Fruit fly (Drosophila melanogaster) whole organism, embryonic: Measurements from ENCODE around the gene Reepl1.

Experiments
- Bdp1 ChIP-seq: fragments of 200-800 bp; sonication (Bioruptor generic); optimal IDR thresholded peaks from 3 replicates; lab custom pipeline; 2016; ENCODE audit warnings: missing biosample characterization, missing genetic modification characterization
- Bgb ChIP-seq: fragments of 200-800 bp; sonication (Bioruptor generic); IDR thresholded peaks from 2 replicates; pipeline ENCODE4 v1.3.6; 2022; ENCODE audit warnings: missing biosample characterization, missing genetic modification characterization; ENCODE audit not compliant: partially characterized antibody
- CG10267 ChIP-seq: fragments of 200-800 bp; sonication (Bioruptor generic); optimal IDR thresholded peaks from 2 replicates; lab custom pipeline; 2018; ENCODE audit warnings: missing biosample characterization, mild to moderate bottlenecking, missing genetic modification characterization, moderate library complexity
- CG11504 ChIP-seq: fragments of 200-800 bp; sonication (Bioruptor generic); optimal IDR thresholded peaks from 3 replicates; lab custom pipeline; 2019; ENCODE audit warnings: missing biosample characterization, mild to moderate bottlenecking, missing genetic modification characterization, moderate library complexity
- CG12744 ChIP-seq: fragments of 200-800 bp; sonication (Bioruptor generic); optimal IDR thresholded peaks from 2 replicates; lab custom pipeline; 2016; ENCODE audit warnings: missing biosample characterization, missing genetic modification characterization
- CG12769 ChIP-seq: fragments of 200-800 bp; sonication (Bioruptor generic); optimal IDR thresholded peaks from 2 replicates; lab custom pipeline; 2019; ENCODE audit warnings: missing biosample characterization, mild to moderate bottlenecking, missing genetic modification characterization, moderate library complexity
- CG13287 ChIP-seq: fragments of 200-800 bp; sonication (Bioruptor generic); IDR thresholded peaks from 2 replicates; pipeline ENCODE4 v1.3.6; 2022; ENCODE audit warnings: missing biosample characterization, missing genetic modification characterization; ENCODE audit not compliant: partially characterized antibody
- CG1529 ChIP-seq: fragments of 200-800 bp; sonication (Bioruptor generic); optimal IDR thresholded peaks from 3 replicates; lab custom pipeline; 2018; ENCODE audit warnings: missing biosample characterization, missing genetic modification characterization
- CG15696 ChIP-seq: fragments of 200-800 bp; sonication (Bioruptor generic); optimal IDR thresholded peaks from 2 replicates; lab custom pipeline; 2019; ENCODE audit warnings: missing biosample characterization, mild to moderate bottlenecking, missing genetic modification characterization, moderate library complexity
- CG2199 ChIP-seq: fragments of 200-800 bp; sonication (Bioruptor generic); IDR thresholded peaks from 3 replicates; pipeline ENCODE4 v1.3.6; 2022; ENCODE audit warnings: missing biosample characterization, missing genetic modification characterization
- CG2712 ChIP-seq: fragments of 200-800 bp; optimal IDR thresholded peaks from 3 replicates; lab custom pipeline; 2019; ENCODE audit warnings: missing biosample characterization, mild to moderate bottlenecking, missing genetic modification characterization, moderate library complexity
- CG31441 ChIP-seq: fragments of 200-800 bp; sonication (Bioruptor generic); IDR thresholded peaks from 2 replicates; pipeline ENCODE4 v1.3.6; 2022; ENCODE audit warnings: missing biosample characterization, missing genetic modification characterization
- CG4328 ChIP-seq: fragments of 200-800 bp; sonication (Bioruptor generic); optimal IDR thresholded peaks from 3 replicates; lab custom pipeline; 2017; ENCODE audit warnings: missing biosample characterization, missing genetic modification reagents, missing genetic modification characterization
- CG5180 ChIP-seq: fragments of 200-800 bp; sonication (Bioruptor generic); optimal IDR thresholded peaks from 3 replicates; lab custom pipeline; 2017; ENCODE audit warnings: missing biosample characterization, missing genetic modification characterization, mild to moderate bottlenecking, moderate library complexity, missing genetic modification reagents
- CG6689 ChIP-seq: fragments of 200-800 bp; sonication (Bioruptor generic); IDR thresholded peaks from 2 replicates; pipeline ENCODE4 v1.3.6; 2022; ENCODE audit warnings: missing biosample characterization, missing genetic modification characterization
- CG7357 ChIP-seq: fragments of 200-800 bp; sonication (Bioruptor generic); IDR thresholded peaks from 3 replicates; pipeline ENCODE4 v1.3.6; 2022; ENCODE audit warnings: missing biosample characterization, missing genetic modification characterization
- CG8765 ChIP-seq: fragments of 200-800 bp; sonication (Bioruptor generic); IDR thresholded peaks from 2 replicates; pipeline ENCODE4 v1.3.6; 2022; ENCODE audit warnings: missing biosample characterization, missing genetic modification characterization
- CG9727 ChIP-seq: fragments of 200-800 bp; sonication (Bioruptor generic); optimal IDR thresholded peaks from 3 replicates; lab custom pipeline; 2017; ENCODE audit warnings: missing biosample characterization, mild to moderate bottlenecking, missing genetic modification characterization
- Camta ChIP-seq: fragments of 200-800 bp; sonication (Bioruptor generic); optimal IDR thresholded peaks from 2 replicates; lab custom pipeline; 2016; ENCODE audit warnings: missing biosample characterization, missing genetic modification characterization
- CoRest ChIP-seq: fragments of 200-800 bp; sonication (Bioruptor generic); optimal IDR thresholded peaks from 3 replicates; lab custom pipeline; 2018; ENCODE audit warnings: missing biosample characterization, mild to moderate bottlenecking, missing genetic modification characterization, moderate library complexity
- Dad ChIP-seq: fragments of 200-800 bp; sonication (Bioruptor generic); optimal IDR thresholded peaks from 3 replicates; lab custom pipeline; 2016; ENCODE audit warnings: missing biosample characterization, missing genetic modification characterization
- Dfd ChIP-seq, 2 experiments: fragments of >200 bp; optimal IDR thresholded peaks; 2 replicates each; lab custom pipeline; 2017; ENCODE audit warnings: missing biosample characterization in 2 of 2, missing genetic modification characterization in 2 of 2
- Doc3 ChIP-seq: fragments of 200-800 bp; sonication (Bioruptor generic); IDR thresholded peaks from 3 replicates; pipeline ENCODE4 v1.3.6; 2022; ENCODE audit warnings: missing biosample characterization, missing genetic modification characterization; ENCODE audit not compliant: partially characterized antibody
- Dp ChIP-seq: fragments of 200-800 bp; sonication (Bioruptor generic); optimal IDR thresholded peaks from 2 replicates; lab custom pipeline; 2018; ENCODE audit warnings: missing biosample characterization, mild to moderate bottlenecking, missing genetic modification characterization, moderate library complexity
- Ets65A ChIP-seq: fragments of 200-800 bp; sonication (Bioruptor generic); peaks from one replicate; lab custom pipeline; 2016; ENCODE audit warnings: missing biosample characterization, missing genetic modification characterization
- Gsc ChIP-seq: fragments of 200-800 bp; sonication (Bioruptor generic); IDR thresholded peaks from 2 replicates; pipeline ENCODE4 v1.3.6; 2022; ENCODE audit warnings: missing biosample characterization, missing genetic modification characterization
- HmgD ChIP-seq: fragments of 200-800 bp; sonication (Bioruptor generic); optimal IDR thresholded peaks from 3 replicates; lab custom pipeline; 2016; ENCODE audit warnings: missing biosample characterization, missing genetic modification characterization
- Hsf ChIP-seq: fragments of 200-800 bp; sonication (Bioruptor generic); optimal IDR thresholded peaks from 3 replicates; lab custom pipeline; 2016; ENCODE audit warnings: missing biosample characterization, missing genetic modification characterization
- Optix ChIP-seq: fragments of 200-800 bp; sonication (Bioruptor generic); IDR thresholded peaks from 3 replicates; pipeline ENCODE4 v1.3.6; 2022; ENCODE audit warnings: missing biosample characterization, missing genetic modification characterization
- Rfx ChIP-seq: fragments of 200-800 bp; sonication (Bioruptor generic); IDR thresholded peaks from 2 replicates; pipeline ENCODE4 v1.3.6; 2022; ENCODE audit warnings: missing biosample characterization, missing genetic modification characterization
- Sry-β ChIP-seq: fragments of 200-800 bp; sonication (Bioruptor generic); optimal IDR thresholded peaks from 2 replicates; lab custom pipeline; 2018; ENCODE audit warnings: missing biosample characterization, mild to moderate bottlenecking, missing genetic modification characterization, moderate library complexity
- Xbp1 ChIP-seq: fragments of 200-800 bp; sonication (Bioruptor generic); optimal IDR thresholded peaks from 3 replicates; lab custom pipeline; 2016; ENCODE audit warnings: missing biosample characterization, mild to moderate bottlenecking, missing genetic modification characterization
- ac ChIP-seq: fragments of 200-800 bp; sonication (Bioruptor generic); optimal IDR thresholded peaks from 3 replicates; lab custom pipeline; 2017; ENCODE audit warnings: missing biosample characterization, mild to moderate bottlenecking, missing genetic modification characterization
- amos ChIP-seq: fragments of 200-800 bp; sonication (Bioruptor generic); IDR thresholded peaks from 2 replicates; pipeline ENCODE4 v1.3.6; 2022; ENCODE audit warnings: missing biosample characterization, missing genetic modification characterization; ENCODE audit not compliant: partially characterized antibody
- ap ChIP-seq: fragments of 200-800 bp; sonication (Bioruptor generic); IDR thresholded peaks from 2 replicates; pipeline ENCODE4 v1.3.6; 2022; ENCODE audit warnings: missing biosample characterization, missing genetic modification characterization
- corto ChIP-seq: fragments of 200-800 bp; sonication (Bioruptor generic); optimal IDR thresholded peaks from 2 replicates; lab custom pipeline; 2016; ENCODE audit warnings: missing biosample characterization, mild to moderate bottlenecking, missing genetic modification characterization, moderate library complexity
- croc ChIP-seq: fragments of 200-800 bp; sonication (Bioruptor generic); conservative IDR thresholded peaks from 3 replicates; pipeline ENCODE4 v1.3.6; 2022; ENCODE audit warnings: missing biosample characterization, missing genetic modification characterization
- dan ChIP-seq: fragments of 200-800 bp; sonication (Bioruptor generic); IDR thresholded peaks from 2 replicates; pipeline ENCODE4 v1.3.6; 2022; ENCODE audit warnings: missing biosample characterization, missing genetic modification characterization
- dmrt11E ChIP-seq: fragments of 200-800 bp; sonication (Bioruptor generic); optimal IDR thresholded peaks from 3 replicates; lab custom pipeline; 2018; ENCODE audit warnings: missing biosample characterization, mild to moderate bottlenecking, missing genetic modification characterization, moderate library complexity
- dysf ChIP-seq: fragments of 200-800 bp; sonication (Bioruptor generic); IDR thresholded peaks from 3 replicates; pipeline ENCODE4 v1.3.6; 2022; ENCODE audit warnings: missing biosample characterization, missing genetic modification characterization
- fu2 ChIP-seq: fragments of 200-800 bp; sonication (Bioruptor generic); optimal IDR thresholded peaks from 2 replicates; lab custom pipeline; 2016; ENCODE audit warnings: missing biosample characterization, missing genetic modification characterization
- gcm ChIP-seq: fragments of 200-800 bp; sonication (Bioruptor generic); optimal IDR thresholded peaks from 2 replicates; lab custom pipeline; 2019; ENCODE audit warnings: missing biosample characterization, mild to moderate bottlenecking, missing genetic modification characterization, moderate library complexity
- gsb-n ChIP-seq: fragments of 200-800 bp; sonication (Bioruptor generic); optimal IDR thresholded peaks from 3 replicates; lab custom pipeline; 2018; ENCODE audit warnings: missing biosample characterization, mild to moderate bottlenecking, missing genetic modification characterization
- peb ChIP-seq: fragments of 200-800 bp; sonication (Bioruptor generic); IDR thresholded peaks from 2 replicates; pipeline ENCODE4 v1.3.6; 2022; ENCODE audit warnings: missing biosample characterization, missing genetic modification characterization
- repo ChIP-seq: fragments of 200-800 bp; sonication (Bioruptor generic); optimal IDR thresholded peaks from 2 replicates; lab custom pipeline; 2016; ENCODE audit warnings: missing biosample characterization, missing genetic modification characterization
- seq ChIP-seq: fragments of 200-800 bp; sonication (Bioruptor generic); IDR thresholded peaks from 2 replicates; pipeline ENCODE4 v1.3.6; 2022; ENCODE audit warnings: missing biosample characterization, missing genetic modification characterization
- shn ChIP-seq: fragments of 200-800 bp; sonication (Bioruptor generic); optimal IDR thresholded peaks from 3 replicates; lab custom pipeline; 2016; ENCODE audit warnings: missing biosample characterization, missing genetic modification characterization
- tap ChIP-seq: fragments of 200-800 bp; optimal IDR thresholded peaks from 3 replicates; lab custom pipeline; 2019; ENCODE audit warnings: missing biosample characterization, mild to moderate bottlenecking, missing genetic modification characterization, moderate library complexity
- vfl ChIP-seq: fragments of 200-800 bp; sonication (Bioruptor generic); optimal IDR thresholded peaks from 2 replicates; lab custom pipeline; 2016; ENCODE audit warnings: missing biosample characterization, missing genetic modification characterization
- vnd ChIP-seq: fragments of 200-800 bp; sonication (Bioruptor generic); IDR thresholded peaks from 3 replicates; pipeline ENCODE4 v1.3.6; 2022; ENCODE audit warnings: missing biosample characterization, missing genetic modification characterization; ENCODE audit not compliant: partially characterized antibody
- wek ChIP-seq: fragments of 200-800 bp; sonication (Bioruptor generic); optimal IDR thresholded peaks from 3 replicates; lab custom pipeline; 2018; ENCODE audit warnings: missing biosample characterization, mild to moderate bottlenecking, missing genetic modification characterization, moderate library complexity
- zfh1 ChIP-seq: fragments of 200-800 bp; sonication (Bioruptor generic); IDR thresholded peaks from 3 replicates; pipeline ENCODE4 v1.3.6; 2022; ENCODE audit warnings: missing biosample characterization, missing genetic modification characterization

Gene Reepl1

DNA sequence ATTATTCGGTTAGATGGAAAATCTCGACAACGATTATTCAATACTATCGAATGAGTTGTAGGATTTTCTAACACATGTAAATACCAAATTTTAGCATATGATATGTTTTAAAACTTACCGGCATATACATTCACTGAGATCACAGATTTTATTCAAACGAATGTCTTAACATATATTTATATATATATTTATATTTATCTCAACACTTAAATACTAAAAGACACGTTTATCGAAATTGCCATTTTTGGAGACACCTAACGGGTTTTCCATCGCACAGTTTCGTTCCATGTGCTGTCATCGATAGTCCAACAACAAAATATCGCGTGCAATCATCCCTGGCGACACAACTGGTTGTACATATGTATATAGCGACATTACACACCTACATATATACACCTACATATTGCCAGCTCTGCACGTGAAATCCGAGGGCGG is 39.2 kb downstream of the Reepl1 start, which contains the start of the genes CG2247 and CG1703 (continued):
- TF ChIP-seq Rfx (GFP tag; lab: Robert Waterston, UW): no peak
- TF ChIP-seq CG12769 (tag; lab: Kevin White, UChicago): no peak
- TF ChIP-seq Optix (GFP tag; lab: Robert Waterston, UW): no peak
- no peak for TF ChIP-seq CG31441 (GFP tag; lab: Robert Waterston, UW)
- peak; percentile 28 for TF ChIP-seq Ets65A (GFP tag; lab: Kevin White, UChicago)
- TF ChIP-seq CG8765 (GFP tag; lab: Robert Waterston, UW): no peak
- no peak for TF ChIP-seq peb (GFP tag; lab: Robert Waterston, UW)
- TF ChIP-seq Dfd (GFP tag; optimal IDR thresholded peaks at IDR 0.05; lab: Kevin White, UChicago): no peak
- TF ChIP-seq dmrt11E (tag; lab: Kevin White, UChicago): peak; percentile 11
- TF ChIP-seq fu2 (GFP tag; lab: Kevin White, UChicago): no peak
- peak; percentile 52 for TF ChIP-seq CoRest (tag; lab: Kevin White, UChicago)
- TF ChIP-seq CG5180 (GFP tag; lab: Kevin White, UChicago): no peak
- TF ChIP-seq Dp (GFP tag; lab: Kevin White, UChicago): peak; percentile 45
- no peak for TF ChIP-seq croc
- TF ChIP-seq vnd (GFP tag; lab: Robert Waterston, UW): peak; percentile 76
- TF ChIP-seq Doc3 (GFP tag; lab: Robert Waterston, UW): peak; percentile 70; the same call in 2 of the 3 replicates
- TF ChIP-seq CG11504 (tag; lab: Kevin White, UChicago): no peak
- no peak for TF ChIP-seq Dad
- TF ChIP-seq ap: no peak
- no peak for TF ChIP-seq dan (GFP tag; lab: Robert Waterston, UW)
- TF ChIP-seq shn (GFP tag; lab: Kevin White, UChicago): no peak
- no peak for TF ChIP-seq gcm
- TF ChIP-seq seq: no peak
- peak; percentile 60 for TF ChIP-seq CG2712 (tag; lab: Kevin White, UChicago)
- TF ChIP-seq gsb-n: no peak
- peak; percentile 80 for TF ChIP-seq CG10267 (tag; lab: Kevin White, UChicago)
- TF ChIP-seq CG6689 (GFP tag; lab: Robert Waterston, UW): no peak
- TF ChIP-seq ac (GFP tag; lab: Kevin White, UChicago): no peak
- no peak for TF ChIP-seq tap (tag; lab: Kevin White, UChicago)
- peak; percentile 82 for TF ChIP-seq amos
- no peak for TF ChIP-seq Bdp1 (GFP tag; lab: Kevin White, UChicago)
- peak; percentile 22 for TF ChIP-seq CG9727 (GFP tag; lab: Kevin White, UChicago)
- TF ChIP-seq CG1529: no peak
- no peak for TF ChIP-seq CG4328
- TF ChIP-seq Xbp1 (GFP tag; lab: Kevin White, UChicago): no peak
- no peak for TF ChIP-seq Camta
- no peak for TF ChIP-seq CG2199 (GFP tag; lab: Robert Waterston, UW)
- no peak for TF ChIP-seq CG15696
- TF ChIP-seq zfh1 (GFP tag; lab: Robert Waterston, UW): no peak
- no peak for TF ChIP-seq HmgD (GFP tag; lab: Kevin White, UChicago)
- no peak for TF ChIP-seq dysf (GFP tag; lab: Robert Waterston, UW)
- no peak for TF ChIP-seq corto (GFP tag; lab: Kevin White, UChicago)
- TF ChIP-seq CG7357 (GFP tag; lab: Robert Waterston, UW): no peak
- TF ChIP-seq Hsf (GFP tag; lab: Kevin White, UChicago): no peak
- no peak for TF ChIP-seq CG12744
- TF ChIP-seq wek (GFP tag; lab: Kevin White, UChicago): no peak
- peak; percentile 81 for TF ChIP-seq Bgb (GFP tag; lab: Robert Waterston, UW)
- no peak for TF ChIP-seq repo (GFP tag; lab: Kevin White, UChicago)
- TF ChIP-seq Sry-β (GFP tag; lab: Kevin White, UChicago): no peak
- peak; percentile 88 for TF ChIP-seq CG13287 (GFP tag; lab: Robert Waterston, UW)
- TF ChIP-seq Gsc (GFP tag; lab: Robert Waterston, UW): no peak
- TF ChIP-seq vfl (GFP tag; lab: Kevin White, UChicago): no peak
